Worm (Caenorhabditis elegans): ENCODE data around the gene chil-17.

- TF ChIP-seq nhr-12 (tag; optimal IDR thresholded peaks at IDR 0.05), result no peak
- TF ChIP-seq nhr-43 (tag; optimal IDR thresholded peaks at IDR 0.05; ENCODE audit: poor library complexity, severe bottlenecking), result no peak
These were observed 8.8 kb downstream of the chil-17 start for ce11 chrII:9431119-9431518.

Data from whole organism, L3 larva.